Fruit fly (Drosophila melanogaster): ENCODE measurements around the gene CG12773.

The CG12773 gene

DNA sequence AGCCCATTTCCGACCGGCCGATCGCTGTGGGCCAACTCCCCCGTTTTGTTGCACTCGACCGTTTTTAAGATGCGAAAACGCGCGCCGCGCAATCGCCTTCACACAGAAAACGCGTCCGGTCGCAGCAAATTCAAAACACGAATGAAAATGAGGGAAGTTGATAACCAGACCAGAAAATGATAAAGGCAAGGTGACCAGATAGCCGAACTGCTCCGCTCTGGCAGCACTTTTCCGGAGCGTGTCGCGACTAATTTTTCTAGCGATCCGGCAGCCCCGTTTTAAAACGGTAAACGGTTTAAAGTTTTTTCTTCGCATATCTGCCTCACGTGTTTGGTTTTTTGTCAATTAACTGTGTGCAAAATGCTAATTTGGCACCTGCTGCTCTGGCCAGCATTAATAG lies 31.6 kb downstream of the CG12773 start, which contains the start of gene DAAM (continued):
- TF ChIP-seq Gug (GFP tag; IDR thresholded peaks at IDR 0.05) (0 out of 2 replicates have a peak, but pooled peaks have one; percentile 10), cyc (GFP tag; optimal IDR thresholded peaks at IDR 0.05) (no peak), CG32006 (GFP tag; optimal IDR thresholded peaks at IDR 0.05) (no peak), CG6854 (GFP tag; optimal IDR thresholded peaks at IDR 0.05) (peak; percentile 1), lz (GFP tag; optimal IDR thresholded peaks at IDR 0.05) (no peak), CG7368 (GFP tag; optimal IDR thresholded peaks at IDR 0.05) (no peak)

- no peak for TF ChIP-seq esn (GFP tag; optimal IDR thresholded peaks at IDR 0.05)
- TF ChIP-seq Gug (GFP tag; IDR thresholded peaks at IDR 0.05): no peak
- no peak for TF ChIP-seq net (GFP tag; optimal IDR thresholded peaks at IDR 0.05)
- TF ChIP-seq spab (GFP tag; optimal IDR thresholded peaks at IDR 0.05): no peak
- TF ChIP-seq Sox14 (GFP tag; optimal IDR thresholded peaks at IDR 0.05): no peak
- no peak for TF ChIP-seq CG11902 (GFP tag; optimal IDR thresholded peaks at IDR 0.05)
- TF ChIP-seq salr (GFP tag; optimal IDR thresholded peaks at IDR 0.05): no peak
- no peak for TF ChIP-seq CG6808 (GFP tag; optimal IDR thresholded peaks at IDR 0.05)
- TF ChIP-seq CG6163 (GFP tag; IDR thresholded peaks at IDR 0.05): no peak
- no peak for TF ChIP-seq fkh (GFP tag; optimal IDR thresholded peaks at IDR 0.05)
- TF ChIP-seq CG9139 (GFP tag; optimal IDR thresholded peaks at IDR 0.05): no peak
- no peak for TF ChIP-seq CG11762 (GFP tag; optimal IDR thresholded peaks at IDR 0.05; ENCODE audit: insufficient read depth)
- no peak for TF ChIP-seq pdm3 (GFP tag; optimal IDR thresholded peaks at IDR 0.05)
- TF ChIP-seq Hr39 (GFP tag; optimal IDR thresholded peaks at IDR 0.05): no peak
- no peak for TF ChIP-seq CG32006 (GFP tag; optimal IDR thresholded peaks at IDR 0.05)
- no peak for TF ChIP-seq dac (GFP tag; optimal IDR thresholded peaks at IDR 0.05)
- TF ChIP-seq CG10631 (GFP tag; optimal IDR thresholded peaks at IDR 0.05): no peak
These were observed 32.1 kb downstream of the CG12773 start for dm6 chrX:1321664-1322063.

DNA sequence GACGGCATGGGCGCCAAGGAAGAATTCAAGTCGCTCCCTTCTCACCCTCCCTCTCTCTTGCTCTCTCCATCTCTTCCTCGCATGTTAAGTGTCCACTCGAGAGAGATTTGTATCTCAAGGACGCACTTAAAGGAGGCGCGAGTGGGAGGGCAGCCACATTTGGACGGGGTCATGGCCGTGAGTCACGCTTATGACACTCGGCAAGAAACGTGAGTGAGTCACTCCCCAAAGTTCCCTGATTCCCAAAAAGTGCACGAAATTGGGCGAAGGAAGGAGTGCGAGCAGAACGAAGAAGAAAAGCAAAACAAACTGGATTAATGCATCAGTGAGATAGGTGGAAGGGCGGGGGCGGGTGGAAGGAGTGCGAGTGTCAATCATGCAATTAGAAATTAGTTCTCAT lies 32.7 kb downstream of the CG12773 start:
- TF ChIP-seq Hr4 (GFP tag; optimal IDR thresholded peaks at IDR 0.05) (no peak), net (GFP tag; optimal IDR thresholded peaks at IDR 0.05) (no peak), topi (GFP tag; optimal IDR thresholded peaks at IDR 0.05) (no peak), fd85E (GFP tag; optimal IDR thresholded peaks at IDR 0.05) (no peak), fkh (GFP tag; optimal IDR thresholded peaks at IDR 0.05) (no peak), CG8119 (GFP tag; IDR thresholded peaks at IDR 0.05) (no peak), CG6792 (GFP tag; optimal IDR thresholded peaks at IDR 0.05) (no peak), CG4318 (GFP tag; optimal IDR thresholded peaks at IDR 0.05) (no peak), lz (GFP tag; optimal IDR thresholded peaks at IDR 0.05) (no peak), vri (GFP tag; optimal IDR thresholded peaks at IDR 0.05) (no peak), CG11902 (GFP tag; optimal IDR thresholded peaks at IDR 0.05) (no peak), CG6163 (GFP tag; IDR thresholded peaks at IDR 0.05) (no peak), CG32006 (GFP tag; optimal IDR thresholded peaks at IDR 0.05) (no peak), CG11294 (GFP tag; IDR thresholded peaks at IDR 0.05) (no peak), Hr38 (GFP tag; optimal IDR thresholded peaks at IDR 0.05) (no peak), Blimp-1 (GFP tag; optimal IDR thresholded peaks at IDR 0.05) (no peak), CG10669 (GFP tag; optimal IDR thresholded peaks at IDR 0.05) (no peak), acj6 (GFP tag; optimal IDR thresholded peaks at IDR 0.05) (no peak)

DNA sequence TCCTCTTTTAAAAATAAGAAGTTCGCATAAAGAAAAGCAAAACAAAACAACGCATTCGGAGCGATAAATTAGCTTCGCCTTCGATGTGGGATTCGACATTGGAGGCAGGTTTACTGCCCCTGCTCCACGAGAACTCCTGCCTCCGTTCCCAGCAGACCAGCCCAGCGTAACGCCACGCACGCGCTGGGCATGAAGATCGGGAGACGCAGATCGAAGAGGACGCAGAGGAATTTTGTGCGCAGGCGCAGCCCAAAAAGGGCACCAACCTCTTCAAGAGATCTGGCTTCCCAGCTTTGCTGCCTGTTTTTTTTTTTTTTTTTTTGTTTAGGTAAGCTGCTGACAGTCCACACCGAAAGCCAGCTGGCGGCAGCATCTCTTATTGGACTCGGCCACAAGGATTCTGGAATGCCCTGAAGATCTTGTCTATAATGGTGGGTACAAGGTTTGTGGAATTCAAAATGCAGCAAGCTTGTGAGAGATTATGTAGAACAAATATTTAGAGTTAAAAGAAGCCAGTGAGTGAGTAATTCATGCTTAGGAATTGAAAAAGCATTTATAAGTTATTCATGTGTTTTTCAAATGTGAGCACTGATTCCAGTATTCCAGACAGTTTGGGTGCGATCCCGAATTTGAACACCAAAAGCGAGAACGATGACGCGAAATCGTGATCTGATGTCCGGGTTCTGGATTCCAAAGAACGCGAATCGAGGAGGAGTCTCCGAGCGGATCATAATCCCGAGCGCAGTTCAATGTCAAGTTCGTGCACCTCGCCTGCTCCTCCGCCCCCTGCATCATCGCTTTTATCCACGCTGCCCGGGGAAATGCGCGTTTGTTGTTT lies 33.4 kb downstream of the CG12773 start:
- peak; percentile 70 for TF ChIP-seq topi (GFP tag; optimal IDR thresholded peaks at IDR 0.05)
- TF ChIP-seq svp (GFP tag): peak; percentile 88
- no peak for TF ChIP-seq eg (GFP tag; IDR thresholded peaks at IDR 0.05)
- TF ChIP-seq lz (GFP tag; optimal IDR thresholded peaks at IDR 0.05): peak; percentile 71
- no peak for TF ChIP-seq achi (GFP tag; optimal IDR thresholded peaks at IDR 0.05)
- no peak for TF ChIP-seq net (GFP tag; optimal IDR thresholded peaks at IDR 0.05)
- TF ChIP-seq Lpt (GFP tag; optimal IDR thresholded peaks at IDR 0.05): no peak
- TF ChIP-seq Blimp-1 (GFP tag; optimal IDR thresholded peaks at IDR 0.05): no peak
- peak; percentile 69 for TF ChIP-seq Smox (GFP tag; optimal IDR thresholded peaks at IDR 0.05)
- no peak for TF ChIP-seq fd59A (GFP tag; optimal IDR thresholded peaks at IDR 0.05)
- peak; percentile 81 for TF ChIP-seq CG6854 (GFP tag; optimal IDR thresholded peaks at IDR 0.05)
- peak; percentile 71 for TF ChIP-seq Hr39 (GFP tag; optimal IDR thresholded peaks at IDR 0.05)
- no peak for TF ChIP-seq CG7368 (GFP tag; optimal IDR thresholded peaks at IDR 0.05)
- peak; percentile 4 for TF ChIP-seq CG34406 (GFP tag; optimal IDR thresholded peaks at IDR 0.05)
- peak; percentile 38 for TF ChIP-seq Eip75B (GFP tag; optimal IDR thresholded peaks at IDR 0.05)
- TF ChIP-seq CG31627 (GFP tag; optimal IDR thresholded peaks at IDR 0.05): peak; percentile 64
- TF ChIP-seq CG15336 (GFP tag; IDR thresholded peaks at IDR 0.05): no peak
- no peak for TF ChIP-seq CG32006 (GFP tag; optimal IDR thresholded peaks at IDR 0.05)
- peak; percentile 49 for TF ChIP-seq Ets21C (GFP tag; optimal IDR thresholded peaks at IDR 0.05)
- TF ChIP-seq esn (GFP tag; optimal IDR thresholded peaks at IDR 0.05): peak; percentile 67
- TF ChIP-seq fd85E (GFP tag; optimal IDR thresholded peaks at IDR 0.05): no peak
- TF ChIP-seq Hr38 (GFP tag; optimal IDR thresholded peaks at IDR 0.05): no peak
- TF ChIP-seq vri (GFP tag; optimal IDR thresholded peaks at IDR 0.05): peak; percentile 49

Data from whole organism, prepupa.